Fruit fly (Drosophila melanogaster) whole organism, embryonic: ENCODE measurements around the gene CG32276.

ENCODE experiments used
- B-H1 ChIP-seq: fragments of 200-800 bp; sonication (Bioruptor generic); IDR thresholded peaks from 3 replicates; pipeline ENCODE4 v1.3.6; 2022; ENCODE audit warnings: missing biosample characterization, missing genetic modification characterization
- CG10431 ChIP-seq: fragments of 200-800 bp; sonication (Bioruptor generic); optimal IDR thresholded peaks from 3 replicates; lab custom pipeline; 2018; ENCODE audit warnings: missing biosample characterization, mild to moderate bottlenecking, missing genetic modification characterization
- CG10543 ChIP-seq: fragments of 200-800 bp; sonication (Bioruptor generic); optimal IDR thresholded peaks from 3 replicates; lab custom pipeline; 2017; ENCODE audit warnings: missing biosample characterization, mild to moderate bottlenecking, missing genetic modification characterization, moderate library complexity
- CG10959 ChIP-seq: fragments of 200-800 bp; sonication (Bioruptor generic); IDR thresholded peaks from 2 replicates; pipeline ENCODE4 v1.3.6; 2022; ENCODE audit warnings: missing biosample characterization, missing genetic modification characterization
- CG10979 ChIP-seq: fragments of 200-800 bp; sonication (Bioruptor generic); optimal IDR thresholded peaks from 2 replicates; lab custom pipeline; 2018; ENCODE audit warnings: missing biosample characterization, mild to moderate bottlenecking, missing genetic modification characterization, moderate library complexity
- CG12104 ChIP-seq: fragments of 200-800 bp; sonication (Bioruptor generic); optimal IDR thresholded peaks from 3 replicates; lab custom pipeline; 2016; ENCODE audit warnings: missing biosample characterization, missing genetic modification characterization
- CG12391 ChIP-seq: fragments of 200-800 bp; sonication (Bioruptor generic); optimal IDR thresholded peaks from 3 replicates; lab custom pipeline; 2018; ENCODE audit warnings: missing biosample characterization, mild to moderate bottlenecking, missing genetic modification characterization, moderate library complexity
- CG14050 ChIP-seq: fragments of 200-800 bp; sonication (Bioruptor generic); IDR thresholded peaks from 3 replicates; pipeline ENCODE4 v1.3.6; 2022; ENCODE audit warnings: missing biosample characterization, missing genetic modification characterization
- CG14860 ChIP-seq: fragments of 200-800 bp; sonication (Bioruptor generic); IDR thresholded peaks from 3 replicates; pipeline ENCODE4 v1.3.6; 2022; ENCODE audit warnings: missing biosample characterization, missing genetic modification characterization; ENCODE audit not compliant: partially characterized antibody
- CG15514 ChIP-seq: fragments of 200-800 bp; sonication (Bioruptor generic); optimal IDR thresholded peaks from 3 replicates; lab custom pipeline; 2017; ENCODE audit warnings: missing biosample characterization, missing genetic modification characterization, mild to moderate bottlenecking, moderate library complexity, missing genetic modification reagents
- CG17186 ChIP-seq: fragments of 200-800 bp; sonication (Bioruptor generic); optimal IDR thresholded peaks from 3 replicates; lab custom pipeline; 2017; ENCODE audit warnings: missing biosample characterization, missing genetic modification reagents, missing genetic modification characterization
- CG1792 ChIP-seq: fragments of 200-800 bp; sonication (Bioruptor generic); optimal IDR thresholded peaks from 2 replicates; lab custom pipeline; 2016; ENCODE audit warnings: missing biosample characterization, missing genetic modification characterization
- CG18476 ChIP-seq: fragments of 200-800 bp; sonication (Bioruptor generic); optimal IDR thresholded peaks from 2 replicates; lab custom pipeline; 2016; ENCODE audit warnings: missing biosample characterization, mild to moderate bottlenecking, missing genetic modification characterization
- CG2116 ChIP-seq: fragments of 200-800 bp; sonication (Bioruptor generic); optimal IDR thresholded peaks from 3 replicates; lab custom pipeline; 2018; ENCODE audit warnings: missing biosample characterization, mild to moderate bottlenecking, missing genetic modification characterization
- CG3847 ChIP-seq: fragments of 200-800 bp; sonication (Bioruptor generic); IDR thresholded peaks from 2 replicates; pipeline ENCODE4 v1.3.6; 2022; ENCODE audit warnings: missing biosample characterization, missing genetic modification characterization
- CG4617 ChIP-seq: fragments of 200-800 bp; sonication (Bioruptor generic); optimal IDR thresholded peaks from 3 replicates; lab custom pipeline; 2016; ENCODE audit warnings: missing biosample characterization, missing genetic modification characterization, borderline replicate concordance
- CG7357 ChIP-seq: fragments of 200-800 bp; sonication (Bioruptor generic); IDR thresholded peaks from 3 replicates; pipeline ENCODE4 v1.3.6; 2022; ENCODE audit warnings: missing biosample characterization, missing genetic modification characterization
- CG8281 ChIP-seq: fragments of 200-800 bp; sonication (Bioruptor generic); optimal IDR thresholded peaks from 2 replicates; lab custom pipeline; 2018; ENCODE audit warnings: missing biosample characterization, mild to moderate bottlenecking, missing genetic modification characterization, moderate library complexity
- CG8290 ChIP-seq, 3 experiments: fragments of 200-800 bp; sonication (Bioruptor generic); optimal IDR thresholded peaks; 2 replicates each; lab custom pipeline; 2016 to 2019; ENCODE audit warnings: missing biosample characterization in 3 of 3, missing genetic modification characterization in 3 of 3, mild to moderate bottlenecking in 2 of 3, moderate library complexity in 1 of 3
- CG9932 ChIP-seq: fragments of 200-800 bp; sonication (Bioruptor generic); IDR thresholded peaks from 2 replicates; pipeline ENCODE4 v1.3.6; 2022; ENCODE audit warnings: missing biosample characterization, missing genetic modification characterization
- Camta ChIP-seq: fragments of 200-800 bp; sonication (Bioruptor generic); optimal IDR thresholded peaks from 2 replicates; lab custom pipeline; 2016; ENCODE audit warnings: missing biosample characterization, missing genetic modification characterization
- Chrac-16 ChIP-seq: fragments of 200-800 bp; sonication (Bioruptor generic); optimal IDR thresholded peaks from 3 replicates; lab custom pipeline; 2016; ENCODE audit warnings: missing biosample characterization, missing genetic modification characterization
- Dll ChIP-seq: fragments of 200-800 bp; sonication (Bioruptor generic); IDR thresholded peaks from 4 replicates; pipeline ENCODE4 v1.3.6; 2022; ENCODE audit warnings: missing biosample characterization, missing genetic modification characterization; ENCODE audit not compliant: partially characterized antibody
- E2f2 ChIP-seq: fragments of 200-800 bp; sonication (Bioruptor generic); IDR thresholded peaks from 2 replicates; pipeline ENCODE4 v1.3.6; 2022; ENCODE audit warnings: missing biosample characterization, missing genetic modification characterization
- Eip74EF ChIP-seq, 2 experiments: fragments of 200-800 bp in 1 of 2; fragments of >200 bp in 1 of 2; sonication (Bioruptor generic) in 1 of 2; optimal IDR thresholded peaks; 2 replicates each; lab custom pipeline; 2017 to 2019; ENCODE audit warnings: missing biosample characterization in 2 of 2, missing genetic modification characterization in 2 of 2, mild to moderate bottlenecking in 1 of 2, moderate library complexity in 1 of 2
- Fer2 ChIP-seq: fragments of 200-800 bp; sonication (Bioruptor generic); optimal IDR thresholded peaks from 2 replicates; lab custom pipeline; 2018; ENCODE audit warnings: missing biosample characterization, mild to moderate bottlenecking, missing genetic modification characterization, moderate library complexity
- Gug ChIP-seq: fragments of 200-800 bp; sonication (Bioruptor generic); IDR thresholded peaks from 4 replicates; pipeline ENCODE4 v1.3.6; 2022; ENCODE audit warnings: missing biosample characterization, missing genetic modification characterization
- HLH3B ChIP-seq: fragments of 200-800 bp; sonication (Bioruptor generic); IDR thresholded peaks from 2 replicates; pipeline ENCODE4 v1.3.6; 2022; ENCODE audit warnings: missing biosample characterization, missing genetic modification characterization
- Kr ChIP-seq: fragments of 200-800 bp; sonication (Bioruptor generic); optimal IDR thresholded peaks from 2 replicates; lab custom pipeline; 2017; ENCODE audit warnings: missing biosample characterization, mild to moderate bottlenecking, missing genetic modification characterization
- Myb ChIP-seq: fragments of 200-800 bp; sonication (Bioruptor generic); optimal IDR thresholded peaks from 2 replicates; lab custom pipeline; 2016; ENCODE audit warnings: missing biosample characterization, missing genetic modification characterization
- Pdp1 ChIP-seq, 2 experiments: fragments of 200-800 bp; sonication (Bioruptor generic); optimal IDR thresholded peaks; 3 replicates each; lab custom pipeline; 2016; ENCODE audit warnings: missing biosample characterization in 2 of 2, missing genetic modification characterization in 2 of 2, mild to moderate bottlenecking in 1 of 2, moderate library complexity in 1 of 2
- Tbp ChIP-seq: fragments of >200 bp; optimal IDR thresholded peaks from 2 replicates; lab custom pipeline; 2018; ENCODE audit warnings: missing biosample characterization, missing genetic modification characterization
- ato ChIP-seq: fragments of 200-800 bp; sonication (Bioruptor generic); IDR thresholded peaks from 2 replicates; pipeline ENCODE4 v1.3.6; 2022; ENCODE audit warnings: missing biosample characterization, missing genetic modification characterization; ENCODE audit not compliant: partially characterized antibody
- dmrt11E ChIP-seq: fragments of 200-800 bp; sonication (Bioruptor generic); optimal IDR thresholded peaks from 3 replicates; lab custom pipeline; 2018; ENCODE audit warnings: missing biosample characterization, mild to moderate bottlenecking, missing genetic modification characterization, moderate library complexity
- fd64A ChIP-seq: fragments of 200-800 bp; sonication (Bioruptor generic); optimal IDR thresholded peaks from 3 replicates; lab custom pipeline; 2018; ENCODE audit warnings: missing biosample characterization, mild to moderate bottlenecking, missing genetic modification characterization
- ind ChIP-seq: fragments of 200-800 bp; sonication (Bioruptor generic); optimal IDR thresholded peaks from 3 replicates; lab custom pipeline; 2016; ENCODE audit warnings: missing biosample characterization, missing genetic modification characterization
- lola ChIP-seq, 3 experiments: fragments of >200 bp in 2 of 3; fragments of 200-800 bp in 1 of 3; sonication (Bioruptor generic) in 1 of 3; optimal IDR thresholded peaks; 2 replicates each; lab custom pipeline; 2017 to 2019; ENCODE audit warnings: missing biosample characterization in 3 of 3, missing genetic modification characterization in 3 of 3, mild to moderate bottlenecking in 1 of 3, moderate library complexity in 1 of 3
- ro ChIP-seq: fragments of 200-800 bp; sonication (Bioruptor generic); IDR thresholded peaks from 2 replicates; pipeline ENCODE4 v1.3.6; 2022; ENCODE audit warnings: missing biosample characterization, missing genetic modification characterization
- tap ChIP-seq: fragments of 200-800 bp; optimal IDR thresholded peaks from 3 replicates; lab custom pipeline; 2019; ENCODE audit warnings: missing biosample characterization, mild to moderate bottlenecking, missing genetic modification characterization, moderate library complexity
- tio ChIP-seq: fragments of 200-800 bp; sonication (Bioruptor generic); optimal IDR thresholded peaks from 2 replicates; lab custom pipeline; 2017; ENCODE audit warnings: missing biosample characterization, missing genetic modification characterization, inconsistent platforms
- unpg ChIP-seq: fragments of 200-800 bp; sonication (Bioruptor generic); optimal IDR thresholded peaks from 3 replicates; lab custom pipeline; 2018; ENCODE audit warnings: missing biosample characterization, mild to moderate bottlenecking, missing genetic modification characterization, moderate library complexity
- wek ChIP-seq: fragments of 200-800 bp; sonication (Bioruptor generic); optimal IDR thresholded peaks from 3 replicates; lab custom pipeline; 2018; ENCODE audit warnings: missing biosample characterization, mild to moderate bottlenecking, missing genetic modification characterization, moderate library complexity

CG32276 gene

DNA sequence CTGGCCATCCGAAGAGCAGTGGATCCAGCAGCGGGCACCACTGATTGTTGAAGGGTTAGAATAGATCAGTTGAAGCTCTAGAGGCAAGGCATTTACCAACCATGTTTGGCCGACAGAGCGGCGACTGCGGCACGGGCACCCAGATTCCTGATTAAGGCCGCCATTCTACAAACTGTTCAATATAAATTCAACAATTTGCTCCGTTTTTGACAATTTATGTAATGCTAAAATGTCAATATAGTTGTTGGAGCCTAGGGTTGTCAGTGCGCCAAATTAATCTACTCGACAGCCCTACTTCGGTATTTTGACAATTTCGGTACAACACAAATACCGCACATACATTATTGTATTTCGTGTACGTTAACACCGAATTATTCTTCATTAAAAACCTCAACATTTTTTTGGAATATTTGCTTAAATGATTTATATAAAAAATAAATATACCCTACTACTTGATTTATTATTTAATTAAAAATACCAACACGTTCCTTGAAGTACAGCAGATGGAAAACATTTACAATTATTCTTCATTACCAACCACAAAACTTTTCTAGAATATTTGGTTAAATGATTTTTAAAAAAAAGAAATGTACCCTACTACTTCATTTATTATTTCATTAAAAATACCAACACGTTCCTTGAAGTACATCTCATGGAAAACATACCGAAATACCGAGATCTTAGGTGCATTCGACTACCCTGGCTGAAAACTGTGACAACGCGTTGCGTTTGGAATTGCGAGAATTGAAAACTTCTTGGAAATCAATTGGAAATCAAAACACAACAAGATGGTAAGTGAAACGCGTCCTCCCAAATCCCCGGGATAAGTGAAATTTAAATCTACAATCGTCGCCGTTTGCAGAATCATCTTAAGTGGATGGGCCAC is 39.3 kb downstream of the CG32276 start, which contains the start of the genes ND-30 and CG15812 (continued):
- TF ChIP-seq tio: no peak
- TF ChIP-seq CG17186: no peak
- no peak for TF ChIP-seq tap (tag; lab: Kevin White, UChicago)
- TF ChIP-seq wek (GFP tag; lab: Kevin White, UChicago): no peak
- no peak for TF ChIP-seq B-H1
- TF ChIP-seq Camta: no peak
- TF ChIP-seq Tbp (GFP tag; lab: Kevin White, UChicago): no peak
- TF ChIP-seq CG10431 (GFP tag; lab: Kevin White, UChicago): no peak
- TF ChIP-seq ind (GFP tag; lab: Kevin White, UChicago): no peak
- TF ChIP-seq CG2116 (GFP tag; lab: Kevin White, UChicago): peak; percentile 39
- TF ChIP-seq ato: 0 out of 2 replicates have a peak, but pooled peaks have one; percentile 30
- no peak for TF ChIP-seq CG8290 (GFP tag; optimal IDR thresholded peaks at IDR 0.05; lab: Kevin White, UChicago)
- no peak for TF ChIP-seq CG8290 (tag; optimal IDR thresholded peaks at IDR 0.05; lab: Kevin White, UChicago)
- no peak for TF ChIP-seq fd64A (GFP tag; lab: Kevin White, UChicago)
- TF ChIP-seq CG14860 (GFP tag; lab: Robert Waterston, UW): no peak
- TF ChIP-seq CG7357: no peak
- no peak for TF ChIP-seq Kr (GFP tag; lab: Kevin White, UChicago)
- TF ChIP-seq Fer2 (tag; lab: Kevin White, UChicago): no peak
- TF ChIP-seq Myb: no peak
- TF ChIP-seq ro (GFP tag; lab: Robert Waterston, UW): no peak
- peak; percentile 14 for TF ChIP-seq CG12104
- 0 out of 2 replicates have a peak, but pooled peaks have one; percentile 16 for TF ChIP-seq CG9932
- TF ChIP-seq HLH3B (GFP tag; lab: Robert Waterston, UW): no peak
- TF ChIP-seq CG8281 (tag; lab: Kevin White, UChicago): peak; percentile 60
- no peak for TF ChIP-seq CG10959 (GFP tag; lab: Robert Waterston, UW)
- peak in 1 of 3 experiments; percentile 51 for TF ChIP-seq lola (GFP tag; optimal IDR thresholded peaks at IDR 0.05; lab: Kevin White, UChicago)
- no peak for TF ChIP-seq unpg (GFP tag; lab: Kevin White, UChicago)
- no peak for TF ChIP-seq CG18476
- peak in 1 of 2 experiments; percentile 97 for TF ChIP-seq Pdp1 (GFP tag; optimal IDR thresholded peaks at IDR 0.05; lab: Kevin White, UChicago)
- no peak for TF ChIP-seq CG10979 (tag; lab: Kevin White, UChicago)
- TF ChIP-seq CG10543 (GFP tag; lab: Kevin White, UChicago): no peak
- TF ChIP-seq Dll (GFP tag; lab: Robert Waterston, UW): 0 out of 4 replicates have a peak, but pooled peaks have one; percentile 14
- TF ChIP-seq CG12391 (tag; lab: Kevin White, UChicago): peak; percentile 58
- peak; percentile 47 for TF ChIP-seq CG4617 (GFP tag; lab: Kevin White, UChicago)
- peak; percentile 40 for TF ChIP-seq dmrt11E (tag; lab: Kevin White, UChicago)
- 0 out of 2 replicates have a peak, but pooled peaks have one; percentile 13 for TF ChIP-seq E2f2 (GFP tag; lab: Robert Waterston, UW)
- peak; percentile 11 for TF ChIP-seq CG15514 (GFP tag; lab: Kevin White, UChicago)
- TF ChIP-seq CG1792 (GFP tag; lab: Kevin White, UChicago): no peak
- no peak for TF ChIP-seq CG14050 (GFP tag; lab: Robert Waterston, UW)
- no peak for TF ChIP-seq Eip74EF (GFP tag; optimal IDR thresholded peaks at IDR 0.05; lab: Kevin White, UChicago)
- no peak for TF ChIP-seq Gug (GFP tag; lab: Robert Waterston, UW)
- TF ChIP-seq CG3847 (GFP tag; lab: Robert Waterston, UW): 0 out of 2 replicates have a peak, but pooled peaks have one; percentile 5
- TF ChIP-seq Chrac-16: peak; percentile 19
